Fruit fly (Drosophila melanogaster) whole organism, embryonic: Measurements from ENCODE around the gene dpr14.

Source experiments
- Atf-2 ChIP-seq: fragments of 200-800 bp; sonication (Bioruptor generic); optimal IDR thresholded peaks from 2 replicates; lab custom pipeline; 2016; ENCODE audit warnings: missing biosample characterization, missing genetic modification characterization
- Bgb ChIP-seq: fragments of 200-800 bp; sonication (Bioruptor generic); IDR thresholded peaks from 2 replicates; pipeline ENCODE4 v1.3.6; 2022; ENCODE audit warnings: missing biosample characterization, missing genetic modification characterization; ENCODE audit not compliant: partially characterized antibody
- CG12769 ChIP-seq: fragments of 200-800 bp; sonication (Bioruptor generic); optimal IDR thresholded peaks from 2 replicates; lab custom pipeline; 2019; ENCODE audit warnings: missing biosample characterization, mild to moderate bottlenecking, missing genetic modification characterization, moderate library complexity
- CG14014 ChIP-seq: fragments of 200-800 bp; sonication (Bioruptor generic); IDR thresholded peaks from 2 replicates; pipeline ENCODE4 v1.3.6; 2022; ENCODE audit warnings: missing biosample characterization, missing genetic modification characterization
- CG14441 ChIP-seq: fragments of 200-800 bp; sonication (Bioruptor generic); IDR thresholded peaks from 2 replicates; pipeline ENCODE4 v1.3.6; 2022; ENCODE audit warnings: missing biosample characterization, missing genetic modification characterization
- CG14710 ChIP-seq: fragments of 200-800 bp; sonication (Bioruptor generic); optimal IDR thresholded peaks from 3 replicates; lab custom pipeline; 2019; ENCODE audit warnings: missing biosample characterization, mild to moderate bottlenecking, missing genetic modification characterization, moderate library complexity
- CG15011 ChIP-seq: fragments of 200-800 bp; sonication (Bioruptor generic); optimal IDR thresholded peaks from 3 replicates; lab custom pipeline; 2018; ENCODE audit warnings: missing biosample characterization, mild to moderate bottlenecking, missing genetic modification characterization
- CG1529 ChIP-seq: fragments of 200-800 bp; sonication (Bioruptor generic); optimal IDR thresholded peaks from 3 replicates; lab custom pipeline; 2018; ENCODE audit warnings: missing biosample characterization, missing genetic modification characterization
- CG16813 ChIP-seq: fragments of 200-800 bp; sonication (Bioruptor generic); IDR thresholded peaks from 3 replicates; pipeline ENCODE4 v1.3.6; 2022; ENCODE audit warnings: missing biosample characterization, missing genetic modification characterization; ENCODE audit not compliant: partially characterized antibody
- CG17186 ChIP-seq: fragments of 200-800 bp; sonication (Bioruptor generic); optimal IDR thresholded peaks from 3 replicates; lab custom pipeline; 2017; ENCODE audit warnings: missing biosample characterization, missing genetic modification reagents, missing genetic modification characterization
- CG17361 ChIP-seq: fragments of 200-800 bp; sonication (Bioruptor generic); IDR thresholded peaks from 3 replicates; pipeline ENCODE4 v1.3.6; 2022; ENCODE audit warnings: missing biosample characterization, missing genetic modification characterization
- CG2199 ChIP-seq: fragments of 200-800 bp; sonication (Bioruptor generic); IDR thresholded peaks from 3 replicates; pipeline ENCODE4 v1.3.6; 2022; ENCODE audit warnings: missing biosample characterization, missing genetic modification characterization
- CG33557 ChIP-seq: fragments of 200-800 bp; sonication (Bioruptor generic); optimal IDR thresholded peaks from 2 replicates; lab custom pipeline; 2019; ENCODE audit warnings: missing biosample characterization, mild to moderate bottlenecking, missing genetic modification characterization, moderate library complexity
- CG4404 ChIP-seq: fragments of 200-800 bp; sonication (Bioruptor generic); IDR thresholded peaks from 2 replicates; pipeline ENCODE4 v1.3.6; 2022; ENCODE audit warnings: missing biosample characterization, missing genetic modification characterization
- CG4424 ChIP-seq: fragments of 200-800 bp; sonication (Bioruptor generic); optimal IDR thresholded peaks from 3 replicates; lab custom pipeline; 2016; ENCODE audit warnings: missing biosample characterization, missing genetic modification characterization
- CG4617 ChIP-seq: fragments of 200-800 bp; sonication (Bioruptor generic); optimal IDR thresholded peaks from 3 replicates; lab custom pipeline; 2016; ENCODE audit warnings: missing biosample characterization, missing genetic modification characterization, borderline replicate concordance
- CG4730 ChIP-seq: fragments of 200-800 bp; sonication (Bioruptor generic); IDR thresholded peaks from 2 replicates; pipeline ENCODE4 v1.3.6; 2022; ENCODE audit warnings: missing biosample characterization, missing genetic modification characterization
- CG5180 ChIP-seq: fragments of 200-800 bp; sonication (Bioruptor generic); optimal IDR thresholded peaks from 3 replicates; lab custom pipeline; 2017; ENCODE audit warnings: missing biosample characterization, missing genetic modification characterization, mild to moderate bottlenecking, moderate library complexity, missing genetic modification reagents
- CG6765 ChIP-seq: fragments of 200-800 bp; sonication (Bioruptor generic); optimal IDR thresholded peaks from 3 replicates; lab custom pipeline; 2017; ENCODE audit warnings: missing biosample characterization, mild to moderate bottlenecking, missing genetic modification characterization
- CG7271 ChIP-seq: fragments of 200-800 bp; sonication (Bioruptor generic); optimal IDR thresholded peaks from 2 replicates; lab custom pipeline; 2018; ENCODE audit warnings: missing biosample characterization, mild to moderate bottlenecking, missing genetic modification characterization, moderate library complexity
- CG9817 ChIP-seq: fragments of 200-800 bp; sonication (Bioruptor generic); optimal IDR thresholded peaks from 2 replicates; lab custom pipeline; 2018; ENCODE audit warnings: missing biosample characterization, mild to moderate bottlenecking, missing genetic modification characterization, moderate library complexity
- Jarid2 ChIP-seq: fragments of 200-800 bp; sonication (Bioruptor generic); optimal IDR thresholded peaks from 3 replicates; lab custom pipeline; 2017; ENCODE audit warnings: mild to moderate bottlenecking, missing biosample characterization, missing genetic modification reagents, missing genetic modification characterization
- MESR4 ChIP-seq: fragments of 200-800 bp; sonication (Bioruptor generic); optimal IDR thresholded peaks from 2 replicates; lab custom pipeline; 2018; ENCODE audit warnings: missing biosample characterization, mild to moderate bottlenecking, missing genetic modification characterization, moderate library complexity
- Max ChIP-seq: fragments of 200-800 bp; sonication (Bioruptor generic); optimal IDR thresholded peaks from 2 replicates; lab custom pipeline; 2016; ENCODE audit warnings: missing biosample characterization, mild to moderate bottlenecking, missing genetic modification characterization
- Mes4 ChIP-seq: fragments of 200-800 bp; sonication (Bioruptor generic); optimal IDR thresholded peaks from 2 replicates; lab custom pipeline; 2016; ENCODE audit warnings: missing biosample characterization, missing genetic modification characterization
- Mrtf ChIP-seq: fragments of 200-800 bp; sonication (Bioruptor generic); IDR thresholded peaks from 3 replicates; pipeline ENCODE4 v1.3.6; 2022; ENCODE audit warnings: missing biosample characterization, missing genetic modification characterization
- NFAT ChIP-seq: fragments of 200-800 bp; sonication (Bioruptor generic); IDR thresholded peaks from 2 replicates; pipeline ENCODE4 v1.3.6; 2022; ENCODE audit warnings: missing biosample characterization, missing genetic modification characterization
- Nf-YB ChIP-seq: fragments of 200-800 bp; sonication (Bioruptor generic); optimal IDR thresholded peaks from 3 replicates; lab custom pipeline; 2019; ENCODE audit warnings: missing biosample characterization, mild to moderate bottlenecking, missing genetic modification characterization, moderate library complexity
- al ChIP-seq: fragments of 200-800 bp; sonication (Bioruptor generic); IDR thresholded peaks from 2 replicates; pipeline ENCODE4 v1.3.6; 2022; ENCODE audit warnings: missing biosample characterization, missing genetic modification characterization
- croc ChIP-seq: fragments of 200-800 bp; sonication (Bioruptor generic); conservative IDR thresholded peaks from 3 replicates; pipeline ENCODE4 v1.3.6; 2022; ENCODE audit warnings: missing biosample characterization, missing genetic modification characterization
- dan ChIP-seq: fragments of 200-800 bp; sonication (Bioruptor generic); IDR thresholded peaks from 2 replicates; pipeline ENCODE4 v1.3.6; 2022; ENCODE audit warnings: missing biosample characterization, missing genetic modification characterization
- dimm ChIP-seq: fragments of 200-800 bp; sonication (Bioruptor generic); IDR thresholded peaks from 2 replicates; pipeline ENCODE4 v1.3.6; 2022; ENCODE audit warnings: missing biosample characterization, missing genetic modification characterization
- disco-r ChIP-seq: fragments of 200-800 bp; sonication (Bioruptor generic); optimal IDR thresholded peaks from 2 replicates; lab custom pipeline; 2016; ENCODE audit warnings: missing biosample characterization, missing genetic modification characterization
- dm ChIP-seq: fragments of 200-800 bp; sonication (Bioruptor generic); optimal IDR thresholded peaks from 3 replicates; lab custom pipeline; 2016; ENCODE audit warnings: missing biosample characterization, missing genetic modification characterization
- dmrt11E ChIP-seq: fragments of 200-800 bp; sonication (Bioruptor generic); optimal IDR thresholded peaks from 3 replicates; lab custom pipeline; 2018; ENCODE audit warnings: missing biosample characterization, mild to moderate bottlenecking, missing genetic modification characterization, moderate library complexity
- dpn ChIP-seq, 2 experiments: fragments of 200-800 bp; sonication (Bioruptor generic); optimal IDR thresholded peaks; 3 replicates each; lab custom pipeline; 2016; ENCODE audit warnings: missing biosample characterization in 2 of 2, missing genetic modification characterization in 2 of 2
- esg ChIP-seq: fragments of 200-800 bp; sonication (Bioruptor generic); conservative IDR thresholded peaks from 2 replicates; pipeline ENCODE4 v1.3.6; 2022; ENCODE audit warnings: missing biosample characterization, missing genetic modification characterization
- gce ChIP-seq: fragments of 200-800 bp; sonication (Bioruptor generic); IDR thresholded peaks from 3 replicates; pipeline ENCODE4 v1.3.6; 2022; ENCODE audit warnings: missing biosample characterization, missing genetic modification characterization
- gsb ChIP-seq: fragments of 200-800 bp; sonication (Bioruptor generic); IDR thresholded peaks from 2 replicates; pipeline ENCODE4 v1.3.6; 2022; ENCODE audit warnings: missing biosample characterization, missing genetic modification characterization
- h ChIP-seq: fragments of >200 bp; optimal IDR thresholded peaks from 2 replicates; lab custom pipeline; 2017
- her ChIP-seq: fragments of 200-800 bp; sonication (Bioruptor generic); optimal IDR thresholded peaks from 2 replicates; lab custom pipeline; 2016; ENCODE audit warnings: missing biosample characterization, missing genetic modification characterization
- onecut ChIP-seq: fragments of 200-800 bp; sonication (Bioruptor generic); IDR thresholded peaks from 2 replicates; pipeline ENCODE4 v1.3.6; 2022; ENCODE audit warnings: missing biosample characterization, missing genetic modification characterization
- sima ChIP-seq: fragments of 200-800 bp; sonication (Bioruptor generic); optimal IDR thresholded peaks from 2 replicates; lab custom pipeline; 2016; ENCODE audit warnings: missing biosample characterization, missing genetic modification characterization
- sisA ChIP-seq: fragments of 200-800 bp; sonication (Bioruptor generic); IDR thresholded peaks from 2 replicates; pipeline ENCODE4 v1.3.6; 2022; ENCODE audit warnings: missing biosample characterization, missing genetic modification characterization
- sob ChIP-seq: fragments of 200-800 bp; sonication (Bioruptor generic); IDR thresholded peaks from 2 replicates; pipeline ENCODE4 v1.3.6; 2022; ENCODE audit warnings: missing biosample characterization, missing genetic modification characterization
- stwl ChIP-seq: fragments of 200-800 bp; sonication (Bioruptor generic); optimal IDR thresholded peaks from 3 replicates; lab custom pipeline; 2018; ENCODE audit warnings: missing biosample characterization, mild to moderate bottlenecking, missing genetic modification characterization, moderate library complexity
- tll ChIP-seq, 2 experiments: fragments of 200-800 bp in 1 of 2; fragments of >200 bp in 1 of 2; sonication (Bioruptor generic) in 1 of 2; optimal IDR thresholded peaks; 2 replicates each; lab custom pipeline; 2017 to 2019; ENCODE audit warnings: missing biosample characterization in 2 of 2, missing genetic modification characterization in 2 of 2, mild to moderate bottlenecking in 1 of 2, moderate library complexity in 1 of 2
- trh ChIP-seq: fragments of 200-800 bp; sonication (Bioruptor generic); optimal IDR thresholded peaks from 2 replicates; lab custom pipeline; 2016; ENCODE audit warnings: missing biosample characterization, missing genetic modification characterization
- unpg ChIP-seq: fragments of 200-800 bp; sonication (Bioruptor generic); optimal IDR thresholded peaks from 3 replicates; lab custom pipeline; 2018; ENCODE audit warnings: missing biosample characterization, mild to moderate bottlenecking, missing genetic modification characterization, moderate library complexity
- usp ChIP-seq: fragments of >200 bp; optimal IDR thresholded peaks from 2 replicates; lab custom pipeline; 2017; ENCODE audit warnings: missing biosample characterization, missing genetic modification characterization
- wek ChIP-seq: fragments of 200-800 bp; sonication (Bioruptor generic); optimal IDR thresholded peaks from 3 replicates; lab custom pipeline; 2018; ENCODE audit warnings: missing biosample characterization, mild to moderate bottlenecking, missing genetic modification characterization, moderate library complexity

Gene dpr14

DNA sequence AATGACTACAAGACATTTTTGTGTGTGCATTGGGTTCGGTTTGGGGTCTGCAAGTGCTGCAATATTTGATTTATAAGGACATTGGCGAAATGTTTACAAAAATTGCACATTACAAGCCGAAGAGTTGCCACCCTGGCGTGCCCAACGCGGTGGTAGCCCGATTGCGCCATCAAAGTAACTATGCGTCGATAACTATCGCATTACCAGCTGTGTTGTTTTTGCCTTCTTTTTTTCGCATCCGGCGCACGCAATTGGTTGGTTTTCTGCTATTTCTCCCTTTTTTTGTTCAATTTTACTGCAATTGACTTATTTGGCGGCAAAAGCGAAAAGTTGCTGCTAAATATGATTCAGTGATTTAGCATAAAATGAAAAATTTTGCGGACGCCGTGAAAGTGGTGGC is 26.6 kb upstream of the dpr14 start, which contains the start of gene RpS14b:
Gene RpS14b (plus strand): TSS at position 220 of the 400 bp plus-strand sequence.
- peak; percentile 58 for TF ChIP-seq Nf-YB (GFP tag; lab: Kevin White, UChicago)
- TF ChIP-seq CG2199 (GFP tag; lab: Robert Waterston, UW), result no peak
- peak; percentile 82 for TF ChIP-seq NFAT
- peak; percentile 51 for TF ChIP-seq Max (GFP tag; lab: Kevin White, UChicago)
- peak; percentile 80 for TF ChIP-seq sob
- no peak for TF ChIP-seq croc (GFP tag; lab: Robert Waterston, UW)
- no peak for TF ChIP-seq sima (GFP tag; lab: Kevin White, UChicago)
- TF ChIP-seq CG33557 (GFP tag; lab: Kevin White, UChicago), result peak; percentile 21
- peak; percentile 38; the same call in 1 of the 2 replicates for TF ChIP-seq al (GFP tag; lab: Robert Waterston, UW)
- no peak for TF ChIP-seq usp (GFP tag; lab: Kevin White, UChicago)
- TF ChIP-seq Mes4 (GFP tag; lab: Kevin White, UChicago), result peak; percentile 80
- TF ChIP-seq CG16813 (GFP tag; lab: Robert Waterston, UW), result peak; percentile 78
- peak; percentile 24; the same call in 1 of the 2 replicates for TF ChIP-seq sisA (GFP tag; lab: Robert Waterston, UW)
- TF ChIP-seq trh, result no peak
- peak; percentile 72; the same call in 2 of the 3 replicates for TF ChIP-seq gce (GFP tag; lab: Robert Waterston, UW)
- no peak for TF ChIP-seq h (lab: Kevin White, UChicago)
- peak; percentile 58 for TF ChIP-seq CG9817 (tag; lab: Kevin White, UChicago)
- peak; percentile 29 for TF ChIP-seq Jarid2 (GFP tag; lab: Kevin White, UChicago)
- TF ChIP-seq CG4730, result peak; percentile 40; the same call in 1 of the 2 replicates
- peak; percentile 63 for TF ChIP-seq her (GFP tag; lab: Kevin White, UChicago)
- TF ChIP-seq Mrtf (GFP tag; lab: Robert Waterston, UW), result 0 out of 3 replicates have a peak, but pooled peaks have one; percentile 43
- peak; percentile 49 for TF ChIP-seq MESR4 (GFP tag; lab: Kevin White, UChicago)
- TF ChIP-seq Atf-2, result no peak
- no peak for TF ChIP-seq dan (GFP tag; lab: Robert Waterston, UW)
- peak; percentile 31 for TF ChIP-seq CG15011 (GFP tag; lab: Kevin White, UChicago)
- TF ChIP-seq dm (GFP tag; lab: Kevin White, UChicago), result peak; percentile 80
- peak; percentile 54 for TF ChIP-seq CG14710
- TF ChIP-seq Bgb (GFP tag; lab: Robert Waterston, UW), result peak; percentile 69
- TF ChIP-seq CG4404, result no peak
- peak; percentile 60; the same call in 1 of the 2 replicates for TF ChIP-seq CG14014 (GFP tag; lab: Robert Waterston, UW)
- TF ChIP-seq CG4617 (GFP tag; lab: Kevin White, UChicago), result peak; percentile 37
- peak; percentile 51 for TF ChIP-seq unpg (GFP tag; lab: Kevin White, UChicago)
- TF ChIP-seq CG4424 (GFP tag; lab: Kevin White, UChicago), result peak; percentile 29
- peak; percentile 69 for TF ChIP-seq onecut
- TF ChIP-seq dimm (GFP tag; lab: Robert Waterston, UW), result no peak
- TF ChIP-seq stwl (tag; lab: Kevin White, UChicago), result peak; percentile 61
- TF ChIP-seq disco-r, result no peak
- TF ChIP-seq CG17361 (GFP tag; lab: Robert Waterston, UW), result peak; percentile 30; the same call in 1 of the 3 replicates
- peak; percentile 90 for TF ChIP-seq CG17186
- TF ChIP-seq tll (GFP tag; optimal IDR thresholded peaks at IDR 0.05; lab: Kevin White, UChicago), result no peak
- peak; percentile 75 for TF ChIP-seq CG6765
- peak; percentile 37 for TF ChIP-seq CG12769 (tag; lab: Kevin White, UChicago)
- TF ChIP-seq CG5180, result no peak
- peak; percentile 44 for TF ChIP-seq dmrt11E (tag; lab: Kevin White, UChicago)
- TF ChIP-seq CG14441 (GFP tag; lab: Robert Waterston, UW), result peak; percentile 64
- TF ChIP-seq dpn (GFP tag; optimal IDR thresholded peaks at IDR 0.05; lab: Kevin White, UChicago), result peak; percentile 15 to 55
- TF ChIP-seq wek (GFP tag; lab: Kevin White, UChicago), result peak; percentile 24
- peak; percentile 51; the same call in 1 of the 2 replicates for TF ChIP-seq gsb (GFP tag; lab: Robert Waterston, UW)
- TF ChIP-seq esg (GFP tag; lab: Robert Waterston, UW), result 0 out of 2 replicates have a peak, but pooled peaks have one; percentile 5
- TF ChIP-seq CG1529 (GFP tag; lab: Kevin White, UChicago), result no peak
- TF ChIP-seq CG7271 (tag; lab: Kevin White, UChicago), result peak; percentile 28
